Worm (Caenorhabditis elegans) whole organism, L4 larva: ENCODE results near the gene F59G1.8.

Experiments
- D1046.2 ChIP-seq: fragments of 200-800 bp; sonication (Bioruptor generic); IDR thresholded peaks from 2 replicates; pipeline ENCODE4 v1.3.6; 2022; ENCODE audit warnings: missing genetic modification characterization, missing compliant biosample characterization
- F26F4.8 ChIP-seq: fragments of 200-800 bp; sonication (Bioruptor generic); conservative IDR thresholded peaks from 2 replicates; pipeline ENCODE4 v1.3.6; 2022; ENCODE audit warnings: missing genetic modification characterization, missing compliant biosample characterization
- F37D6.2 ChIP-seq: sonication (generic microtip); optimal IDR thresholded peaks from 2 replicates; lab custom pipeline; 2016; ENCODE audit warnings: mild to moderate bottlenecking, missing genetic modification characterization, missing compliant biosample characterization
- T26A8.4 ChIP-seq: fragments of 200-800 bp; sonication (Bioruptor generic); IDR thresholded peaks from 2 replicates; pipeline ENCODE4 v1.3.6; 2022; ENCODE audit warnings: missing genetic modification characterization, missing compliant biosample characterization
- Y105C5A.15 ChIP-seq: fragments of 200-800 bp; sonication (Bioruptor generic); IDR thresholded peaks from 2 replicates; pipeline ENCODE4 v1.3.6; 2022; ENCODE audit warnings: missing genetic modification characterization, missing compliant biosample characterization
- Y5F2A.4 ChIP-seq: fragments of 200-800 bp; sonication (Bioruptor generic); optimal IDR thresholded peaks from 2 replicates; lab custom pipeline; 2018; ENCODE audit warnings: mild to moderate bottlenecking, missing genetic modification characterization, missing compliant biosample characterization
- ZK337.2 ChIP-seq: fragments of 200-800 bp; sonication (Bioruptor generic); IDR thresholded peaks from 2 replicates; pipeline ENCODE4 v1.3.6; 2022; ENCODE audit warnings: missing genetic modification reagents, missing genetic modification characterization, missing compliant biosample characterization
- aly-2 ChIP-seq: sonication (generic microtip); optimal IDR thresholded peaks from 2 replicates; lab custom pipeline; 2018; ENCODE audit warnings: missing biosample characterization, missing genetic modification characterization
- ama-1 ChIP-seq: fragments of 150-350 bp; optimal IDR thresholded peaks from 2 replicates; lab custom pipeline; 2014; ENCODE audit warnings: inconsistent platforms, mixed read lengths
- ceh-20 ChIP-seq: fragments of 200-800 bp; sonication (Bioruptor generic); IDR thresholded peaks from 2 replicates; pipeline ENCODE4 v1.3.6; 2022; ENCODE audit warnings: missing genetic modification reagents, missing genetic modification characterization, missing compliant biosample characterization
- ceh-28 ChIP-seq: fragments of 150-350 bp; optimal IDR thresholded peaks from 2 replicates; lab custom pipeline; 2014; ENCODE audit warnings: missing biosample characterization, missing genetic modification reagents, missing genetic modification characterization
- ceh-32 ChIP-seq: sonication (generic microtip); optimal IDR thresholded peaks from 2 replicates; lab custom pipeline; 2016; ENCODE audit warnings: mild to moderate bottlenecking, missing genetic modification characterization, missing compliant biosample characterization; ENCODE audit not compliant: poor library complexity
- ceh-44 ChIP-seq: fragments of 200-800 bp; sonication (Bioruptor generic); IDR thresholded peaks from 2 replicates; pipeline ENCODE4 v1.3.6; 2022; ENCODE audit warnings: missing genetic modification reagents, missing genetic modification characterization, missing compliant biosample characterization
- ceh-62 ChIP-seq: sonication (generic microtip); optimal IDR thresholded peaks from 2 replicates; lab custom pipeline; 2017; ENCODE audit warnings: missing biosample characterization, missing genetic modification characterization
- ctbp-1 ChIP-seq: fragments of 200-800 bp; sonication (Bioruptor generic); IDR thresholded peaks from 2 replicates; pipeline ENCODE4 v1.3.6; 2022; ENCODE audit warnings: missing genetic modification reagents, missing genetic modification characterization, missing compliant biosample characterization
- daf-12 ChIP-seq: fragments of 150-350 bp; optimal IDR thresholded peaks from 2 replicates; lab custom pipeline; 2014; ENCODE audit warnings: missing biosample characterization, missing genetic modification reagents, missing genetic modification characterization
- daf-16 ChIP-seq, 3 experiments: sonication (generic microtip); optimal IDR thresholded peaks; 2 replicates each; lab custom pipeline; 2016 to 2017; ENCODE audit warnings: missing genetic modification characterization in 3 of 3, missing genetic modification reagents in 3 of 3, mild to moderate bottlenecking in 2 of 3, missing compliant biosample characterization in 2 of 3, missing biosample characterization in 1 of 3, moderate library complexity in 1 of 3
- dmd-8 ChIP-seq: fragments of 200-800 bp; sonication (Bioruptor generic); IDR thresholded peaks from 2 replicates; pipeline ENCODE4 v1.3.6; 2022; ENCODE audit warnings: missing genetic modification characterization, missing compliant biosample characterization
- dve-1 ChIP-seq: sonication (generic microtip); optimal IDR thresholded peaks from 2 replicates; lab custom pipeline; 2017; ENCODE audit warnings: antibody characterized with exemption, mild to moderate bottlenecking, missing genetic modification characterization, missing compliant biosample characterization; ENCODE audit not compliant: insufficient read depth
- egl-27 ChIP-seq: sonication (generic microtip); optimal IDR thresholded peaks from 3 replicates; lab custom pipeline; 2017; ENCODE audit warnings: missing biosample characterization, missing genetic modification reagents, missing genetic modification characterization
- fos-1 ChIP-seq: fragments of 150-350 bp; optimal IDR thresholded peaks from 2 replicates; lab custom pipeline; 2014; ENCODE audit warnings: missing biosample characterization, missing genetic modification characterization
- hlh-11 ChIP-seq: fragments of 200-800 bp; sonication (Bioruptor generic); optimal IDR thresholded peaks from 2 replicates; lab custom pipeline; 2018; ENCODE audit warnings: mild to moderate bottlenecking, missing genetic modification characterization, missing compliant biosample characterization
- lin-13 ChIP-seq: fragments of 150-350 bp; optimal IDR thresholded peaks from 2 replicates; lab custom pipeline; 2014; ENCODE audit warnings: missing biosample characterization, missing genetic modification reagents, missing genetic modification characterization
- lir-3 ChIP-seq: sonication (generic microtip); optimal IDR thresholded peaks from 2 replicates; lab custom pipeline; 2016; ENCODE audit warnings: mild to moderate bottlenecking, missing genetic modification characterization, missing compliant biosample characterization
- madf-9 ChIP-seq: fragments of 200-800 bp; sonication (Bioruptor generic); conservative IDR thresholded peaks from 2 replicates; pipeline ENCODE4 v1.3.6; 2022; ENCODE audit warnings: missing genetic modification reagents, missing genetic modification characterization, missing compliant biosample characterization
- mdt-29 ChIP-seq: fragments of 200-800 bp; sonication (Bioruptor generic); IDR thresholded peaks from 2 replicates; pipeline ENCODE4 v1.3.6; 2022; ENCODE audit warnings: missing genetic modification reagents, missing genetic modification characterization, missing compliant biosample characterization
- mep-1 ChIP-seq: fragments of 150-350 bp; sonication (generic microtip); optimal IDR thresholded peaks from 3 replicates; lab custom pipeline; 2014; ENCODE audit warnings: missing biosample characterization, missing genetic modification characterization
- mes-2 ChIP-seq: sonication (generic microtip); optimal IDR thresholded peaks from 2 replicates; lab custom pipeline; 2016; ENCODE audit warnings: missing genotype, mild to moderate bottlenecking, missing genetic modification characterization, missing compliant biosample characterization; ENCODE audit not compliant: poor library complexity, severe bottlenecking
- nhr-25 ChIP-seq: sonication (generic microtip); optimal IDR thresholded peaks from 2 replicates; lab custom pipeline; 2017; ENCODE audit warnings: missing genetic modification characterization, mild to moderate bottlenecking, missing compliant biosample characterization, antibody characterized with exemption, moderate library complexity, borderline replicate concordance; ENCODE audit not compliant: insufficient read depth
- nhr-28 ChIP-seq: fragments of 150-350 bp; optimal IDR thresholded peaks from 2 replicates; lab custom pipeline; 2014; ENCODE audit warnings: missing biosample characterization, missing genetic modification characterization
- nhr-42 ChIP-seq: fragments of 200-800 bp; sonication (Bioruptor generic); IDR thresholded peaks from 2 replicates; pipeline ENCODE4 v1.3.6; 2022; ENCODE audit warnings: missing genetic modification characterization, missing compliant biosample characterization
- nhr-6 ChIP-seq: fragments of 150-350 bp; optimal IDR thresholded peaks from 2 replicates; lab custom pipeline; 2014; ENCODE audit warnings: missing biosample characterization, missing genetic modification characterization
- pqm-1 ChIP-seq: sonication (generic microtip); optimal IDR thresholded peaks from 2 replicates; lab custom pipeline; 2017; ENCODE audit warnings: missing biosample characterization, missing genetic modification characterization
- rbr-2 ChIP-seq: sonication (generic microtip); optimal IDR thresholded peaks from 2 replicates; lab custom pipeline; 2016; ENCODE audit warnings: missing genotype, missing genetic modification characterization, missing compliant biosample characterization
- sdz-12 ChIP-seq: fragments of 200-800 bp; sonication (Bioruptor generic); optimal IDR thresholded peaks from 2 replicates; lab custom pipeline; 2018; ENCODE audit warnings: mild to moderate bottlenecking, missing genetic modification characterization, missing compliant biosample characterization
- snpc-4 ChIP-seq: fragments of 150-350 bp; optimal IDR thresholded peaks from 2 replicates; lab custom pipeline; 2014; ENCODE audit warnings: missing biosample characterization, missing genetic modification characterization
- spr-1 ChIP-seq: sonication (generic microtip); optimal IDR thresholded peaks from 2 replicates; lab custom pipeline; 2016; ENCODE audit warnings: mild to moderate bottlenecking, missing genetic modification characterization, missing compliant biosample characterization
- spr-3 ChIP-seq: fragments of 200-800 bp; sonication (Bioruptor generic); optimal IDR thresholded peaks from 2 replicates; lab custom pipeline; 2018; ENCODE audit warnings: mild to moderate bottlenecking, missing genetic modification characterization, missing compliant biosample characterization
- tag-97 ChIP-seq: fragments of 200-800 bp; sonication (Bioruptor generic); IDR thresholded peaks from 2 replicates; pipeline ENCODE4 v1.3.6; 2022; ENCODE audit warnings: missing genetic modification characterization, missing compliant biosample characterization
- tra-1 ChIP-seq: fragments of 200-800 bp; sonication (Bioruptor generic); IDR thresholded peaks from 2 replicates; pipeline ENCODE4 v1.3.6; 2022; ENCODE audit warnings: missing genetic modification reagents, missing genetic modification characterization, missing compliant biosample characterization
- unc-130 ChIP-seq: sonication (generic microtip); optimal IDR thresholded peaks from 2 replicates; lab custom pipeline; 2016; ENCODE audit warnings: missing genetic modification reagents, missing genetic modification characterization, missing compliant biosample characterization
- unc-62 ChIP-seq, 3 experiments: fragments of 150-350 bp in 1 of 3; sonication (generic microtip); optimal IDR thresholded peaks in 2 of 3; peaks in 1 of 3; 1 replicate in 1 of 3; 2 replicates in 2 of 3; lab custom pipeline; 2014 to 2017; ENCODE audit warnings: missing biosample characterization in 3 of 3, missing genetic modification characterization in 3 of 3, missing genetic modification reagents in 3 of 3, missing genotype in 1 of 3
- zip-11 ChIP-seq: fragments of 200-800 bp; sonication (Bioruptor generic); IDR thresholded peaks from 2 replicates; pipeline ENCODE4 v1.3.6; 2022; ENCODE audit warnings: missing genetic modification characterization, missing compliant biosample characterization
- ztf-7 ChIP-seq: fragments of 150-350 bp; optimal IDR thresholded peaks from 2 replicates; lab custom pipeline; 2014; ENCODE audit warnings: missing biosample characterization, missing genetic modification characterization

Gene F59G1.8

DNA sequence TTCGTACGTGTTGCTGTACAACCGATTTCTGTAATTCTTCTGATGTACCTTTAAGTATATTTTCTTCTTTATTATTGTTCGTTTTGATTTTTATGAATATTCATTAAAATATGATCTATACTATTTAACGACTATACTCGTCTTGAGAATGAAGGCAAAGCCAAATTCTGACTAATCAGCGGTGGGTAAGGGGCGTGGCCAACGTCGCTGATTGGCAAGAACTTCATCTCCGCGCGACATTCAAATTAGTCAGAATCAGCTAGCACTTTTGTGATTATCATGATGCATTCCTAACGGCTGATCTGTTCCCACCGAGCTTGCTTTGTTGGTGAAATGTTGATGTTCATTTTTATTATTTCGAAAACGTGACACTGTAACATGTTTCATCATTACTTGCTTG is 39.4 kb upstream of the F59G1.8 start (continued):
- TF ChIP-seq F26F4.8 (GFP tag; lab: Robert Waterston, UW): no peak
- peak; percentile 35 for TF ChIP-seq mes-2 (tag; lab: Kevin White, UChicago)
- TF ChIP-seq lin-13 (GFP tag; lab: Kevin White, UChicago): no peak
- no peak for TF ChIP-seq spr-3 (GFP tag; lab: Kevin White, UChicago)
- TF ChIP-seq madf-9 (GFP tag; lab: Robert Waterston, UW): no peak
- TF ChIP-seq dmd-8 (GFP tag; lab: Robert Waterston, UW): no peak
- peak; percentile 24 for TF ChIP-seq nhr-28 (tag; lab: Kevin White, UChicago)

DNA sequence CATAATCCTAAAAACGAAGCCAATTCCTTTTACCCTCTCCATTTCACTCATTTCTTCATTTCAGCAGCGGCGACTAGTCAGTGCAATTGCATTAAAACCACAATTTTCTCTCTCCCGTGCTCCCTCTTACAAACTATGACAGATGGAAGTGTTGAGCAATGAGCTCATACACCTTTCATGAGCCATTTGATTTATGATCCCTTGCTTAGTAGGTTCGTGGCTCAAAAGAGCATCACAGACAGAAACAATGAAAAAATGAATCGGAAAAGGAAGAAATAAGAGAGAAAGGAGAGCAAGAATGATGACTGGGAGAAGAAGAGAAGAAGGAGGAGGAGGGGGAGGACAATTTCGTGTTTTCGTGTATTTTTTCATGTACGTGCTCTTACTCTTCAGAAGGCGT is 34.9 kb upstream of the F59G1.8 start:
- TF ChIP-seq ceh-20 (GFP tag; lab: Robert Waterston, UW): peak; percentile 35; the same call in 1 of the 2 replicates
- TF ChIP-seq unc-62 (GFP tag; optimal IDR thresholded peaks at IDR 0.05 in 1 of 2; lab: Kevin White, UChicago): peak in 1 of 2 experiments; percentile 93
- no peak for TF ChIP-seq unc-62 (tag; optimal IDR thresholded peaks at IDR 0.05; lab: Kevin White, UChicago)
- TF ChIP-seq egl-27 (tag; lab: Kevin White, UChicago): no peak

DNA sequence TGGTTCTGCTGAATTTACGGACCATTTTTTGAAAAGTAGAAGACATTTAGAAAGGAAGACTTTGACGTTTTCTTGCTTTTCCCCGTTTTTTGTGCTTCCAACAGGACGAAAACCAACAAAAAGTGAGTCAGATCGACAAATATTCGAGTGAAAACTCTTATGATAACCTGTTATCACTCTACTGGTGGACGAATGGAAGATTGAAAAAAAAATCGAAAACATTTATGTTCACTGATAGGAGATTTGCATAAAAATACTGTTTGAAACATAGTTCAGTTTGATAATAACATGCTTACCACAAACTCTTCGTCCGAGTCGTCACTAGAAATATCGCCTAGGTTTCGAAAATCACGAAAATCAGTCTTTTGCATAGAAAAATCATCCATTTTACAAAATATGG is 34.0 kb upstream of the F59G1.8 start:
- TF ChIP-seq dve-1 (tag; lab: Kevin White, UChicago): peak; percentile 0
- TF ChIP-seq hlh-11 (tag; lab: Kevin White, UChicago): peak; percentile 16
- no peak for TF ChIP-seq ama-1 (lab: Kevin White, UChicago)
- no peak for TF ChIP-seq D1046.2
- TF ChIP-seq spr-1 (tag; lab: Kevin White, UChicago): no peak
- no peak for TF ChIP-seq Y105C5A.15
- no peak for TF ChIP-seq F37D6.2 (tag; lab: Kevin White, UChicago)
- TF ChIP-seq daf-16 (GFP tag; optimal IDR thresholded peaks at IDR 0.05; lab: Kevin White, UChicago): no peak
- TF ChIP-seq daf-16 (tag; optimal IDR thresholded peaks at IDR 0.05; lab: Kevin White, UChicago): peak; percentile 56
- TF ChIP-seq unc-62 (GFP tag; optimal IDR thresholded peaks at IDR 0.05 in 1 of 2; lab: Kevin White, UChicago): no peak
- TF ChIP-seq unc-62 (tag; optimal IDR thresholded peaks at IDR 0.05; lab: Kevin White, UChicago): no peak
- TF ChIP-seq pqm-1: peak; percentile 25
- peak; percentile 76 for TF ChIP-seq nhr-28 (tag; lab: Kevin White, UChicago)
- no peak for TF ChIP-seq rbr-2 (tag; lab: Kevin White, UChicago)
- no peak for TF ChIP-seq snpc-4

DNA sequence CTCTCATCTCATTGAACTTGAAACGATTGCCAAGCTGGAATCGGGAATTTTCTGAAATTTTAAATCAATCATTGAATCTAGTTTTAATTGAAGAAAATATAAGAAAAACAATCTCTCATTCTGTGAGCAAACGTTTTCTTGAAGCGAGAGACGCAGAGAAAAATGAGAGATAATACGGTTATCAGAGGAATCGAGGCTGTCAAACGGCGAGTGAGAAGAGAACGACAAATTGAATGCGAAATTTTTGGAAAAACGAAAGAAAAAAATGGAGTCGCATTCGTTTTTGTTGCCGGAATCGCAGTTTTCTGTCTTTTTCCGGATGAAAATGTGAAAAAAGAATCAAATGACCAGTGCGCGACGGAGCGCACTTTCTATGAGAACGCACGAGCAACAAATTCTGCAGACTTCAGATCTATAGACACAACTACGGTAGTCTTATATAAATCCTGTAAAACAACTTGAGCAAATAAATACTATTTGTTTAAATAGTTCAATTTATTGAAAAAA is 32.7 kb upstream of the F59G1.8 start, which contains the start of gene tex-2:
tex-2 (minus strand) TSS at position 51 of the 507 bp plus-strand sequence.
- no peak for TF ChIP-seq ceh-62 (tag; lab: Kevin White, UChicago)
- TF ChIP-seq nhr-25 (tag; lab: Kevin White, UChicago): no peak
- TF ChIP-seq lir-3 (tag; lab: Kevin White, UChicago): no peak
- TF ChIP-seq ama-1 (lab: Kevin White, UChicago): no peak
- TF ChIP-seq tag-97: no peak
- peak; percentile 53 for TF ChIP-seq mep-1 (tag; lab: Kevin White, UChicago)
- TF ChIP-seq snpc-4: no peak
- no peak for TF ChIP-seq Y105C5A.15
- no peak for TF ChIP-seq T26A8.4 (GFP tag; lab: Robert Waterston, UW)
- TF ChIP-seq ceh-28 (tag; lab: Kevin White, UChicago): no peak
- no peak for TF ChIP-seq mdt-29 (GFP tag; lab: Robert Waterston, UW)
- TF ChIP-seq unc-130 (GFP tag; lab: Kevin White, UChicago): peak; percentile 49
- no peak for TF ChIP-seq Y5F2A.4 (GFP tag; lab: Kevin White, UChicago)
- TF ChIP-seq ceh-32 (tag; lab: Kevin White, UChicago): no peak
- no peak for TF ChIP-seq ctbp-1 (GFP tag; lab: Robert Waterston, UW)
- no peak for TF ChIP-seq ZK337.2 (GFP tag; lab: Robert Waterston, UW)
- no peak for TF ChIP-seq fos-1 (tag; lab: Kevin White, UChicago)
- no peak for TF ChIP-seq ztf-7 (tag; lab: Kevin White, UChicago)
- TF ChIP-seq dmd-8 (GFP tag; lab: Robert Waterston, UW): no peak
- TF ChIP-seq ceh-44: no peak
- no peak for TF ChIP-seq zip-11 (GFP tag; lab: Robert Waterston, UW)
- peak; percentile 86 for TF ChIP-seq dve-1 (tag; lab: Kevin White, UChicago)
- TF ChIP-seq aly-2 (tag; lab: Kevin White, UChicago): no peak
- TF ChIP-seq nhr-42 (GFP tag; lab: Robert Waterston, UW): no peak
- no peak for TF ChIP-seq sdz-12 (GFP tag; lab: Kevin White, UChicago)
- TF ChIP-seq tra-1: peak; percentile 61; the same call in 1 of the 2 replicates
- no peak for TF ChIP-seq daf-12 (tag; lab: Kevin White, UChicago)
- no peak for TF ChIP-seq nhr-6 (tag; lab: Kevin White, UChicago)
